Worm (Caenorhabditis elegans) whole organism, L2 larva: ENCODE results near the gene ZK686.3.

Experiments used
- C34F6.9 ChIP-seq: fragments of 150-350 bp; optimal IDR thresholded peaks from 2 replicates; lab custom pipeline; 2014; ENCODE audit warnings: missing biosample characterization, missing genetic modification characterization
- F13H6.1 ChIP-seq: sonication (generic microtip); optimal IDR thresholded peaks from 2 replicates; lab custom pipeline; 2016; ENCODE audit warnings: missing genetic modification characterization, missing compliant biosample characterization
- Y55F3AM.14 ChIP-seq: fragments of 200-800 bp; sonication (Bioruptor generic); optimal IDR thresholded peaks from 2 replicates; lab custom pipeline; 2018; ENCODE audit warnings: mild to moderate bottlenecking, missing genetic modification characterization, missing compliant biosample characterization
- ZK546.5 ChIP-seq: sonication (generic microtip); optimal IDR thresholded peaks from 2 replicates; lab custom pipeline; 2017; ENCODE audit warnings: missing biosample characterization, missing genetic modification characterization
- alr-1 ChIP-seq: fragments of 150-350 bp; optimal IDR thresholded peaks from 2 replicates; lab custom pipeline; 2014; ENCODE audit warnings: missing biosample characterization, missing genetic modification characterization
- aly-2 ChIP-seq: fragments of 150-350 bp; optimal IDR thresholded peaks from 2 replicates; lab custom pipeline; 2014; ENCODE audit warnings: missing biosample characterization, missing genetic modification characterization
- ama-1 ChIP-seq: fragments of 150-350 bp; optimal IDR thresholded peaks from 2 replicates; lab custom pipeline; 2018; ENCODE audit warnings: inconsistent platforms
- ceh-82 ChIP-seq: fragments of 150-350 bp; optimal IDR thresholded peaks from 2 replicates; lab custom pipeline; 2014; ENCODE audit warnings: missing biosample characterization, missing genetic modification characterization
- crh-2 ChIP-seq: sonication (generic microtip); optimal IDR thresholded peaks from 2 replicates; lab custom pipeline; 2017; ENCODE audit warnings: missing biosample characterization, missing genetic modification characterization
- egl-27 ChIP-seq: sonication (generic microtip); optimal IDR thresholded peaks from 3 replicates; lab custom pipeline; 2017; ENCODE audit warnings: missing biosample characterization, missing genetic modification reagents, missing genetic modification characterization
- elt-1 ChIP-seq: fragments of 150-350 bp; optimal IDR thresholded peaks from 2 replicates; lab custom pipeline; 2014; ENCODE audit warnings: missing biosample characterization, missing genetic modification characterization
- fos-1 ChIP-seq: fragments of 150-350 bp; optimal IDR thresholded peaks from 2 replicates; lab custom pipeline; 2014; ENCODE audit warnings: missing biosample characterization, missing genetic modification characterization
- gmeb-1 ChIP-seq: fragments of 150-350 bp; optimal IDR thresholded peaks from 2 replicates; lab custom pipeline; 2014; ENCODE audit warnings: missing biosample characterization, missing genetic modification characterization
- lin-11 ChIP-seq: fragments of 150-350 bp; sonication (generic microtip); optimal IDR thresholded peaks from 2 replicates; lab custom pipeline; 2014; ENCODE audit warnings: missing biosample characterization, missing genetic modification characterization, inconsistent platforms, mixed read lengths
- lin-13 ChIP-seq: fragments of 150-350 bp; optimal IDR thresholded peaks from 2 replicates; lab custom pipeline; 2014; ENCODE audit warnings: missing biosample characterization, missing genetic modification reagents, missing genetic modification characterization
- lin-39 ChIP-seq: fragments of 150-350 bp; optimal IDR thresholded peaks from 2 replicates; lab custom pipeline; 2014; ENCODE audit warnings: missing biosample characterization, missing genetic modification reagents, missing genetic modification characterization
- lsy-2 ChIP-seq, 2 experiments: fragments of 150-350 bp in 1 of 2; sonication (generic microtip) in 1 of 2; optimal IDR thresholded peaks; 2 replicates each; lab custom pipeline; 2014 to 2017; ENCODE audit warnings: missing biosample characterization in 2 of 2, missing genetic modification characterization in 2 of 2
- mbf-1 ChIP-seq: sonication (generic microtip); optimal IDR thresholded peaks from 2 replicates; lab custom pipeline; 2017; ENCODE audit warnings: missing biosample characterization, missing genetic modification characterization
- mdl-1 ChIP-seq, 2 experiments: fragments of 150-350 bp in 1 of 2; sonication (generic microtip) in 1 of 2; optimal IDR thresholded peaks; 2 replicates each; lab custom pipeline; 2017; ENCODE audit warnings: missing biosample characterization in 2 of 2, missing genetic modification characterization in 2 of 2
- nhr-10 ChIP-seq: sonication (generic microtip); optimal IDR thresholded peaks from 2 replicates; lab custom pipeline; 2017; ENCODE audit warnings: missing biosample characterization, missing genetic modification characterization
- nhr-11 ChIP-seq: fragments of 150-350 bp; optimal IDR thresholded peaks from 2 replicates; lab custom pipeline; 2014; ENCODE audit warnings: missing biosample characterization, missing genetic modification characterization
- nhr-129 ChIP-seq: fragments of 150-350 bp; optimal IDR thresholded peaks from 2 replicates; lab custom pipeline; 2014; ENCODE audit warnings: missing biosample characterization, missing genetic modification characterization
- nhr-23 ChIP-seq: fragments of 150-350 bp; optimal IDR thresholded peaks from 2 replicates; lab custom pipeline; 2014; ENCODE audit warnings: missing biosample characterization, missing genetic modification reagents, missing genetic modification characterization
- nhr-237 ChIP-seq: fragments of 150-350 bp; optimal IDR thresholded peaks from 2 replicates; lab custom pipeline; 2014; ENCODE audit warnings: missing biosample characterization, missing genetic modification characterization
- nhr-25 ChIP-seq: fragments of 150-350 bp; sonication (generic microtip); optimal IDR thresholded peaks from 3 replicates; lab custom pipeline; 2014; ENCODE audit warnings: missing biosample characterization, missing genetic modification characterization
- nhr-6 ChIP-seq: fragments of 150-350 bp; optimal IDR thresholded peaks from 2 replicates; lab custom pipeline; 2014; ENCODE audit warnings: missing biosample characterization, missing genetic modification characterization
- nhr-77 ChIP-seq: fragments of 150-350 bp; optimal IDR thresholded peaks from 2 replicates; lab custom pipeline; 2014; ENCODE audit warnings: missing biosample characterization, missing genetic modification characterization
- peb-1 ChIP-seq: fragments of 150-350 bp; optimal IDR thresholded peaks from 2 replicates; lab custom pipeline; 2014; ENCODE audit warnings: missing biosample characterization, missing genetic modification characterization
- sem-4 ChIP-seq: fragments of 150-350 bp; optimal IDR thresholded peaks from 2 replicates; lab custom pipeline; 2014; ENCODE audit warnings: missing biosample characterization, missing genetic modification reagents, missing genetic modification characterization
- skn-1 ChIP-seq: sonication (generic microtip); optimal IDR thresholded peaks from 2 replicates; lab custom pipeline; 2017; ENCODE audit warnings: missing biosample characterization, missing genetic modification characterization
- sma-9 ChIP-seq, 2 experiments: fragments of 150-350 bp in 1 of 2; sonication (generic microtip) in 1 of 2; optimal IDR thresholded peaks; 2 replicates each; lab custom pipeline; 2014 to 2016; ENCODE audit warnings: missing genetic modification characterization in 2 of 2, mild to moderate bottlenecking in 1 of 2, missing biosample characterization in 1 of 2, missing compliant biosample characterization in 1 of 2, missing genetic modification reagents in 1 of 2, moderate library complexity in 1 of 2
- snpc-4 ChIP-seq: fragments of 150-350 bp; optimal IDR thresholded peaks from 2 replicates; lab custom pipeline; 2014; ENCODE audit warnings: missing biosample characterization, missing genetic modification characterization
- unc-55 ChIP-seq: fragments of 150-350 bp; sonication (generic microtip); optimal IDR thresholded peaks from 3 replicates; lab custom pipeline; 2014; ENCODE audit warnings: missing biosample characterization, missing genetic modification reagents, missing genetic modification characterization
- zag-1 ChIP-seq: fragments of 150-350 bp; optimal IDR thresholded peaks from 2 replicates; lab custom pipeline; 2014; ENCODE audit warnings: missing biosample characterization, missing genetic modification characterization
- ztf-1 ChIP-seq: fragments of 200-800 bp; sonication (Bioruptor generic); conservative IDR thresholded peaks from 2 replicates; pipeline ENCODE4 v1.3.6; 2022; ENCODE audit warnings: missing genetic modification characterization, missing compliant biosample characterization
- ztf-11 ChIP-seq: sonication (generic microtip); optimal IDR thresholded peaks from 2 replicates; lab custom pipeline; 2017; ENCODE audit warnings: missing biosample characterization, missing genetic modification characterization
- ztf-4 ChIP-seq: fragments of 150-350 bp; optimal IDR thresholded peaks from 2 replicates; lab custom pipeline; 2014; ENCODE audit warnings: missing biosample characterization, missing genetic modification characterization

ZK686.3 gene

ce11 chrIII:7736003-7736402 lies 32.9 kb downstream of the ZK686.3 start:
- TF ChIP-seq crh-2 (tag; lab: Kevin White, UChicago) (no peak), elt-1 (tag; lab: Kevin White, UChicago) (no peak), ceh-82 (no peak), nhr-10 (tag; lab: Kevin White, UChicago) (no peak), gmeb-1 (tag; lab: Kevin White, UChicago) (no peak), lin-39 (no peak), nhr-23 (tag; lab: Kevin White, UChicago) (no peak), sem-4 (no peak), aly-2 (tag; lab: Kevin White, UChicago) (no peak), lsy-2 (tag; optimal IDR thresholded peaks at IDR 0.05; lab: Kevin White, UChicago) (no peak), ztf-1 (GFP tag; lab: Robert Waterston, UW) (no peak), alr-1 (tag; lab: Kevin White, UChicago) (no peak), lin-11 (tag; lab: Kevin White, UChicago) (no peak), nhr-11 (tag; lab: Kevin White, UChicago) (no peak), mdl-1 (tag; optimal IDR thresholded peaks at IDR 0.05; lab: Kevin White, UChicago) (no peak)

- no peak for TF ChIP-seq lsy-2 (tag; optimal IDR thresholded peaks at IDR 0.05; lab: Kevin White, UChicago)
Observed at ce11 chrIII:7734105-7734504, 34.8 kb downstream of the ZK686.3 start.

- no peak for TF ChIP-seq nhr-6 (tag; lab: Kevin White, UChicago)
- no peak for TF ChIP-seq lin-39
- peak; percentile 22 for TF ChIP-seq nhr-129 (tag; lab: Kevin White, UChicago)
- TF ChIP-seq nhr-25 (tag; lab: Kevin White, UChicago) = peak; percentile 4
- TF ChIP-seq fos-1 (tag; lab: Kevin White, UChicago) = no peak
- no peak for TF ChIP-seq nhr-237 (tag; lab: Kevin White, UChicago)
- TF ChIP-seq skn-1 (tag; lab: Kevin White, UChicago) = no peak
- TF ChIP-seq, all 48 proteins: peak for 2
Observed at ce11 chrIII:7733563-7733962, 35.3 kb downstream of the ZK686.3 start.

ce11 chrIII:7731085-7731484 lies 37.8 kb downstream of the ZK686.3 start:
- peak; percentile 17 for TF ChIP-seq nhr-25 (tag; lab: Kevin White, UChicago)
- TF ChIP-seq ama-1 (lab: Kevin White, UChicago) = no peak
- TF ChIP-seq nhr-6 (tag; lab: Kevin White, UChicago) = no peak
- TF ChIP-seq ztf-1 (GFP tag; lab: Robert Waterston, UW) = no peak

- no peak for TF ChIP-seq unc-55 (GFP tag; lab: Kevin White, UChicago)
- TF ChIP-seq mdl-1 (tag; optimal IDR thresholded peaks at IDR 0.05; lab: Kevin White, UChicago) = no peak
- no peak for TF ChIP-seq nhr-77
- TF ChIP-seq aly-2 (tag; lab: Kevin White, UChicago) = no peak
- no peak for TF ChIP-seq egl-27 (tag; lab: Kevin White, UChicago)
- TF ChIP-seq gmeb-1 (tag; lab: Kevin White, UChicago) = no peak
- TF ChIP-seq nhr-237 (tag; lab: Kevin White, UChicago) = no peak
- TF ChIP-seq sma-9 (GFP tag; optimal IDR thresholded peaks at IDR 0.05; lab: Kevin White, UChicago) = peak; percentile 29
- TF ChIP-seq sma-9 (tag; optimal IDR thresholded peaks at IDR 0.05; lab: Kevin White, UChicago) = no peak
- peak; percentile 85 for TF ChIP-seq fos-1 (tag; lab: Kevin White, UChicago)
Observed at ce11 chrIII:7730331-7730730, 38.5 kb downstream of the ZK686.3 start.

- no peak for TF ChIP-seq lin-39
- peak; percentile 43 to 46 for TF ChIP-seq mdl-1 (tag; optimal IDR thresholded peaks at IDR 0.05; lab: Kevin White, UChicago)
- TF ChIP-seq nhr-10 (tag; lab: Kevin White, UChicago) = no peak
- peak; percentile 0 for TF ChIP-seq gmeb-1 (tag; lab: Kevin White, UChicago)
- peak; percentile 86 for TF ChIP-seq nhr-129 (tag; lab: Kevin White, UChicago)
- peak; percentile 75 for TF ChIP-seq egl-27 (tag; lab: Kevin White, UChicago)
- no peak for TF ChIP-seq aly-2 (tag; lab: Kevin White, UChicago)
- TF ChIP-seq Y55F3AM.14 (GFP tag; lab: Kevin White, UChicago) = peak; percentile 17
- peak; percentile 8 for TF ChIP-seq sma-9 (GFP tag; optimal IDR thresholded peaks at IDR 0.05; lab: Kevin White, UChicago)
- TF ChIP-seq sma-9 (tag; optimal IDR thresholded peaks at IDR 0.05; lab: Kevin White, UChicago) = no peak
- peak; percentile 67 for TF ChIP-seq unc-55 (GFP tag; lab: Kevin White, UChicago)
- peak; percentile 41 for TF ChIP-seq nhr-11 (tag; lab: Kevin White, UChicago)
- TF ChIP-seq lsy-2 (tag; optimal IDR thresholded peaks at IDR 0.05; lab: Kevin White, UChicago) = peak; percentile 49 to 77
- peak; percentile 95 for TF ChIP-seq F13H6.1 (tag; lab: Kevin White, UChicago)
- peak; percentile 21 for TF ChIP-seq skn-1 (tag; lab: Kevin White, UChicago)
- peak; percentile 42 for TF ChIP-seq zag-1 (tag; lab: Kevin White, UChicago)
- peak; percentile 19 for TF ChIP-seq snpc-4
- peak; percentile 72 for TF ChIP-seq sem-4
- peak; percentile 73 for TF ChIP-seq C34F6.9
- TF ChIP-seq ama-1 (lab: Kevin White, UChicago) = peak; percentile 68
- peak; percentile 30 for TF ChIP-seq nhr-25 (tag; lab: Kevin White, UChicago)
- peak; percentile 59 for TF ChIP-seq fos-1 (tag; lab: Kevin White, UChicago)
- no peak for TF ChIP-seq mbf-1 (tag; lab: Kevin White, UChicago)
- TF ChIP-seq ztf-11 = no peak
- no peak for TF ChIP-seq peb-1 (tag; lab: Kevin White, UChicago)
- peak; percentile 67 for TF ChIP-seq lin-13 (GFP tag; lab: Kevin White, UChicago)
- TF ChIP-seq ztf-4 (tag; lab: Kevin White, UChicago) = peak; percentile 82
- TF ChIP-seq ZK546.5 = peak; percentile 11
- TF ChIP-seq nhr-23 (tag; lab: Kevin White, UChicago) = no peak
- TF ChIP-seq nhr-6 (tag; lab: Kevin White, UChicago) = peak; percentile 41
- TF ChIP-seq ztf-1 (GFP tag; lab: Robert Waterston, UW) = no peak
- TF ChIP-seq crh-2 (tag; lab: Kevin White, UChicago) = peak; percentile 70
- TF ChIP-seq lin-11 (tag; lab: Kevin White, UChicago) = peak; percentile 13
Observed at ce11 chrIII:7729534-7730061, 39.3 kb downstream of the ZK686.3 start, which contains the start of gene ZK112.4. TSS of gene ZK112.4 (minus strand) at chrIII:7730011.
